Fruit fly (Drosophila melanogaster) Kc167 (cell line): ENCODE data around the gene CG31704.

Experiments
- Myc ChIP-seq: fragments of >200 bp; optimal IDR thresholded peaks from 2 replicates; lab custom pipeline; 2017; ENCODE audit warnings: missing external identifiers
- h ChIP-seq: fragments of >200 bp; optimal IDR thresholded peaks from 3 replicates; lab custom pipeline; 2018; ENCODE audit warnings: missing external identifiers
- insv ChIP-seq: fragments of >200 bp; optimal IDR thresholded peaks from 3 replicates; lab custom pipeline; 2018; ENCODE audit warnings: missing external identifiers
- ttk ChIP-seq: sonication (Bioruptor generic); optimal IDR thresholded peaks from 2 replicates; lab custom pipeline; 2017; ENCODE audit warnings: missing external identifiers

dm6 chr2L:11874232-11874765 is 33.8 kb downstream of the CG31704 start:
- TF ChIP-seq ttk (lab: Kevin White, UChicago) (no peak), h (no peak), insv (lab: Kevin White, UChicago) (no peak), Myc (lab: Kevin White, UChicago) (no peak)
